Fruit fly (Drosophila melanogaster): ENCODE data around the gene VhaPPA1-1.
A peak's percentile ranks its signal among the peaks of the same experiment; 100 is the strongest.

Gene VhaPPA1-1

DNA sequence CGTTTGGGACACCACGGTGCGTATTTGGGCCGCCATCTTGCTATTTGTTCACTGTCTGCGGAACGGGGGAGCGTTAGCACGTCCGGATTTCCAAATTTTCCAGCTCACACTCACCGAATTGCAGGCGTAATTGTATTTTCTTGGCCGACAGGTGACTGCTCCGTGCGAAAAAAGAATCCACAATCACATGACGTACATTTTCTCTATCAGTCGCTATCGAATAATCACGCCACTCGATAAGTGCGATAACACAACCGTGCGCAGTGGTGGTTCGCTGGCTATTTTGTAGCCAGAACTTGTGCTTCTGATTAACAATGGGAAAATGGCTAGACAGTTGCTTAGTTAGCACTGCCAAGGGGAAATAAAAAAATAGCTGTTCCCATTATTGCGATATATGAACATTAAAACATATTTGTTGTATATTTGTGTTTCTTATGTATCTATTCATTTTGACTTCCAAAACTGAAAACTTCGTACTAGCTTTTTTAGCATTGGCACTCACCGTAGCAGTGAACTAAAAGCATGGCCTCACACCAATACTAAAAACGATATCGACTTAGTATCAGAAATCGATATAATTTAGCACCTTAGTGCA is at the start of gene VhaPPA1-1 (continued):
- TF ChIP-seq Poxn (GFP tag; IDR thresholded peaks at IDR 0.05) (no peak), CG2202 (tag; optimal IDR thresholded peaks at IDR 0.05) (peak; percentile 2), vvl (GFP tag; IDR thresholded peaks at IDR 0.05) (no peak), CG2678 (tag; optimal IDR thresholded peaks at IDR 0.05) (peak; percentile 49), Hand (GFP tag; optimal IDR thresholded peaks at IDR 0.05) (no peak), h (optimal IDR thresholded peaks at IDR 0.05) (no peak), HLH54F (GFP tag; optimal IDR thresholded peaks at IDR 0.05) (no peak), Sox100B (GFP tag; optimal IDR thresholded peaks at IDR 0.05) (no peak), CG1647 (GFP tag; optimal IDR thresholded peaks at IDR 0.05) (no peak), CG8281 (tag; optimal IDR thresholded peaks at IDR 0.05) (no peak), crp (GFP tag; optimal IDR thresholded peaks at IDR 0.05) (peak in 1 of 2 experiments; percentile 69), Ets65A (GFP tag) (peak; percentile 63), PHDP (tag; optimal IDR thresholded peaks at IDR 0.05) (no peak), NFAT (GFP tag; IDR thresholded peaks at IDR 0.05) (no peak), lola (GFP tag; optimal IDR thresholded peaks at IDR 0.05) (peak in 1 of 3 experiments; percentile 42), Nf-YB (GFP tag; optimal IDR thresholded peaks at IDR 0.05) (no peak), aop (GFP tag; IDR thresholded peaks at IDR 0.05) (no peak), Jarid2 (GFP tag; optimal IDR thresholded peaks at IDR 0.05) (no peak), wdn (GFP tag; IDR thresholded peaks at IDR 0.05) (no peak), CoRest (tag; optimal IDR thresholded peaks at IDR 0.05) (peak; percentile 57), BEAF-32 (GFP tag; optimal IDR thresholded peaks at IDR 0.05) (peak; percentile 72), CG4404 (GFP tag; IDR thresholded peaks at IDR 0.05) (no peak), Gsc (GFP tag; IDR thresholded peaks at IDR 0.05) (no peak), tx (GFP tag; optimal IDR thresholded peaks at IDR 0.05) (no peak), CG6813 (GFP tag; optimal IDR thresholded peaks at IDR 0.05) (no peak), sr (GFP tag; IDR thresholded peaks at IDR 0.05) (no peak), CG30020 (tag; optimal IDR thresholded peaks at IDR 0.05) (peak; percentile 65), CG16815 (GFP tag; optimal IDR thresholded peaks at IDR 0.05) (no peak), CG12659 (GFP tag; optimal IDR thresholded peaks at IDR 0.05) (peak; percentile 57), pum (GFP tag; optimal IDR thresholded peaks at IDR 0.05) (no peak), Stat92E (GFP tag; optimal IDR thresholded peaks at IDR 0.05) (no peak), CG11696 (GFP tag; IDR thresholded peaks at IDR 0.05) (no peak), scrt (GFP tag; optimal IDR thresholded peaks at IDR 0.05) (no peak), HmgD (GFP tag; optimal IDR thresholded peaks at IDR 0.05) (peak; percentile 83), ara (GFP tag; IDR thresholded peaks at IDR 0.05) (no peak), tap (tag; optimal IDR thresholded peaks at IDR 0.05) (no peak), esg (GFP tag; conservative IDR thresholded peaks at IDR 0.05) (no peak), crol (GFP tag; IDR thresholded peaks at IDR 0.05) (no peak), CG10654 (GFP tag; optimal IDR thresholded peaks at IDR 0.05) (no peak), CG12104 (GFP tag; optimal IDR thresholded peaks at IDR 0.05) (no peak), BtbVII (GFP tag; optimal IDR thresholded peaks at IDR 0.05) (no peak), zen (tag; optimal IDR thresholded peaks at IDR 0.05) (peak; percentile 52), CG12299 (tag; optimal IDR thresholded peaks at IDR 0.05) (peak; percentile 21), CG10274 (GFP tag; optimal IDR thresholded peaks at IDR 0.05) (no peak), stc (GFP tag; IDR thresholded peaks at IDR 0.05) (no peak), btn (GFP tag; optimal IDR thresholded peaks at IDR 0.05) (no peak), CG18011 (GFP tag; optimal IDR thresholded peaks at IDR 0.05) (peak; percentile 17), CG9609 (GFP tag; optimal IDR thresholded peaks at IDR 0.05) (no peak), CG7745 (tag; optimal IDR thresholded peaks at IDR 0.05) (no peak), cas (GFP tag; IDR thresholded peaks at IDR 0.05) (no peak), CG17612 (GFP tag; IDR thresholded peaks at IDR 0.05) (no peak)

Measured in whole organism, embryonic.